Worm (Caenorhabditis elegans): ENCODE results near the gene col-86.

- TF ChIP-seq nhr-237 (tag; optimal IDR thresholded peaks at IDR 0.05) (no peak), ztf-11 (tag; optimal IDR thresholded peaks at IDR 0.05) (no peak), ceh-44 (GFP tag; IDR thresholded peaks at IDR 0.05) (no peak), lin-13 (GFP tag; optimal IDR thresholded peaks at IDR 0.05) (no peak), pha-4 (GFP tag; IDR thresholded peaks at IDR 0.05) (no peak), pha-4 (tag; optimal IDR thresholded peaks at IDR 0.05) (no peak), ceh-82 (tag; optimal IDR thresholded peaks at IDR 0.05) (no peak), skn-1 (tag; optimal IDR thresholded peaks at IDR 0.05) (no peak), ceh-28 (tag; optimal IDR thresholded peaks at IDR 0.05) (no peak)
Observed at ce11 chrII:13117135-13117534, 19.1 kb upstream of the col-86 start, which contains the start of gene gfm-1.

All from whole organism, L4 larva.